Fruit fly (Drosophila melanogaster): ENCODE measurements around the gene CG12310.

DNA sequence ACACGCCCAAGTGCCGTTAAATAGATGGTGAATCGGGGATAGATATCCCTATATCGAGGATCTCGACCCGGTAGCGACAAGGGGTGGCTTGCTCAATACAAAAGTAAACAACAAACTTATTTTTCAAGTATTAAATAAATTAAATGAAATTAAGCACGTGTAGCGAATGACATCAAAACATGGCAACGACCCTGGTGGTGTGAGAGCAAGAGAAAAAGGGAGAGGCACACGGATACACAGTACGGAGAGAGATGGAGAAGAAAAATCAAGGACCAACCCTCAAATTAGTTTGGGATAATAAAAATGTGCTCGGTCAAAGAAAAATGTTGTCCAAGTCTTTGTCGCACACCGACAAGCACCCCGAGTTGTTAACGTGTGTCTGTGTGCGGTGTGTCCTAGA, 29.6 kb downstream of the CG12310 start:
- TF ChIP-seq CG8159 (tag; optimal IDR thresholded peaks at IDR 0.05) (no peak), CG14655 (GFP tag; optimal IDR thresholded peaks at IDR 0.05) (no peak), Ets98B (GFP tag; IDR thresholded peaks at IDR 0.05) (no peak), CG34367 (tag; optimal IDR thresholded peaks at IDR 0.05) (no peak), Pif1B (GFP tag; optimal IDR thresholded peaks at IDR 0.05) (no peak), CG13204 (GFP tag; optimal IDR thresholded peaks at IDR 0.05) (no peak)
